Fruit fly (Drosophila melanogaster): ENCODE data around the gene CG9636.

The CG9636 gene

dm6 chr3R:8243720-8244119, at the start of gene CG9636, which contains the start of the genes CG18749 and CG33722 (continued):
- TF ChIP-seq Neu2 (GFP tag; optimal IDR thresholded peaks at IDR 0.05; ENCODE audit: borderline replicate concordance) = no peak
- TF ChIP-seq onecut (GFP tag; IDR thresholded peaks at IDR 0.05) = peak; percentile 96
- TF ChIP-seq dm (GFP tag; optimal IDR thresholded peaks at IDR 0.05) = peak; percentile 30
- no peak for TF ChIP-seq CG7372 (GFP tag; IDR thresholded peaks at IDR 0.05)
- peak; percentile 36 for TF ChIP-seq ewg (GFP tag; optimal IDR thresholded peaks at IDR 0.05)
- TF ChIP-seq Poxn (GFP tag; IDR thresholded peaks at IDR 0.05) = no peak
- TF ChIP-seq bsh (GFP tag; optimal IDR thresholded peaks at IDR 0.05) = peak in 1 of 2 experiments; percentile 73
- no peak for TF ChIP-seq CG11560 (tag; IDR thresholded peaks at IDR 0.05)
- TF ChIP-seq tx (GFP tag; optimal IDR thresholded peaks at IDR 0.05) = no peak
- peak; percentile 61 for TF ChIP-seq sisA (GFP tag; IDR thresholded peaks at IDR 0.05)
- TF ChIP-seq CG17385 (GFP tag; optimal IDR thresholded peaks at IDR 0.05) = peak; percentile 84
- peak; percentile 70 for TF ChIP-seq Ptx1 (GFP tag; IDR thresholded peaks at IDR 0.05)
- TF ChIP-seq CG2678 (tag; optimal IDR thresholded peaks at IDR 0.05) = no peak
- TF ChIP-seq twi (tag; optimal IDR thresholded peaks at IDR 0.05) = peak; percentile 56
- TF ChIP-seq Vsx1 (GFP tag; optimal IDR thresholded peaks at IDR 0.05) = peak; percentile 7
- peak; percentile 70 for TF ChIP-seq Sox100B (GFP tag; optimal IDR thresholded peaks at IDR 0.05)
- peak; percentile 43 for TF ChIP-seq kay (GFP tag; optimal IDR thresholded peaks at IDR 0.05)
- TF ChIP-seq CG8388 (GFP tag; optimal IDR thresholded peaks at IDR 0.05) = peak; percentile 72
- TF ChIP-seq CG9437 (GFP tag; optimal IDR thresholded peaks at IDR 0.05) = peak; percentile 76
- TF ChIP-seq Hr3 (GFP tag; optimal IDR thresholded peaks at IDR 0.05) = peak; percentile 64
- TF ChIP-seq CG34422 (GFP tag; IDR thresholded peaks at IDR 0.05) = no peak; the same call in 1 of the 3 replicates
- TF ChIP-seq az2 (GFP tag; optimal IDR thresholded peaks at IDR 0.05) = peak; percentile 73
- peak; percentile 61 for TF ChIP-seq CG7271 (tag; optimal IDR thresholded peaks at IDR 0.05)
- TF ChIP-seq CG16813 (GFP tag; IDR thresholded peaks at IDR 0.05; ENCODE audit: partially characterized antibody) = peak; percentile 96
- no peak for TF ChIP-seq p53 (GFP tag; optimal IDR thresholded peaks at IDR 0.05)
- no peak for TF ChIP-seq CG12236 (GFP tag; optimal IDR thresholded peaks at IDR 0.05)
- no peak for TF ChIP-seq CG14965 (GFP tag; optimal IDR thresholded peaks at IDR 0.05; ENCODE audit: borderline replicate concordance)

- TF ChIP-seq Jarid2 (GFP tag; optimal IDR thresholded peaks at IDR 0.05) (no peak), exex (tag; optimal IDR thresholded peaks at IDR 0.05) (peak; percentile 81), GATAe (GFP tag; conservative IDR thresholded peaks at IDR 0.05) (0 out of 2 replicates have a peak, but pooled peaks have one; percentile 11), CG34376 (GFP tag; optimal IDR thresholded peaks at IDR 0.05) (peak; percentile 61)
These were observed 48.4 kb upstream of the CG9636 start, which contains the start of gene CG31463 for dm6 chr3R:8292034-8292433. Gene CG31463, plus strand, starts transcription at chr3R:8292335.

dm6 chr3R:8290940-8291339, 47.3 kb upstream of the CG9636 start, which contains the start of gene CG31464:
Gene CG31464, plus strand, starts transcription at chr3R:8291240.
- no peak for TF ChIP-seq Nf-YB (GFP tag; optimal IDR thresholded peaks at IDR 0.05)
- TF ChIP-seq HHEX (GFP tag; optimal IDR thresholded peaks at IDR 0.05) = no peak
- no peak for TF ChIP-seq slbo (GFP tag; IDR thresholded peaks at IDR 0.05)
- TF ChIP-seq ken (GFP tag; IDR thresholded peaks at IDR 0.05) = no peak
- no peak for TF ChIP-seq Ada2b (GFP tag; IDR thresholded peaks at IDR 0.05)
- TF ChIP-seq sens (GFP tag) = peak; percentile 33
- no peak for TF ChIP-seq nerfin-2 (GFP tag; IDR thresholded peaks at IDR 0.05; ENCODE audit: partially characterized antibody)

Data from whole organism, embryonic.